Worm (Caenorhabditis elegans) whole organism, L3 larva: ENCODE data around the gene srb-6.
A peak's percentile ranks its signal among the peaks of the same experiment; 100 is the strongest.

ENCODE experiments used
- R02D3.7 ChIP-seq: fragments of 150-350 bp; optimal IDR thresholded peaks from 2 replicates; lab custom pipeline; 2014; ENCODE audit warnings: missing biosample characterization, missing genetic modification characterization
- ceh-16 ChIP-seq: sonication (generic microtip); optimal IDR thresholded peaks from 2 replicates; lab custom pipeline; 2017; ENCODE audit warnings: missing biosample characterization, missing genetic modification characterization
- ceh-9 ChIP-seq: sonication (generic microtip); optimal IDR thresholded peaks from 2 replicates; lab custom pipeline; 2018; ENCODE audit warnings: missing biosample characterization, missing genetic modification characterization
- daf-12 ChIP-seq: fragments of 150-350 bp; optimal IDR thresholded peaks from 2 replicates; lab custom pipeline; 2014; ENCODE audit warnings: missing biosample characterization, missing genetic modification reagents, missing genetic modification characterization
- egl-27 ChIP-seq: sonication (generic microtip); optimal IDR thresholded peaks from 4 replicates; lab custom pipeline; 2017; ENCODE audit warnings: missing biosample characterization, missing genetic modification reagents, missing genetic modification characterization
- egl-5 ChIP-seq: fragments of 150-350 bp; optimal IDR thresholded peaks from 2 replicates; lab custom pipeline; 2017; ENCODE audit warnings: missing biosample characterization, missing genetic modification reagents, missing genetic modification characterization, inconsistent platforms
- elt-1 ChIP-seq: fragments of 150-350 bp; optimal IDR thresholded peaks from 2 replicates; lab custom pipeline; 2014; ENCODE audit warnings: missing biosample characterization, missing genetic modification characterization
- elt-2 ChIP-seq: sonication (generic microtip); optimal IDR thresholded peaks from 2 replicates; lab custom pipeline; 2016; ENCODE audit warnings: missing genetic modification reagents, mild to moderate bottlenecking, missing genetic modification characterization, missing compliant biosample characterization
- eor-1 ChIP-seq, 2 experiments: fragments of 150-350 bp; optimal IDR thresholded peaks; 2 replicates each; lab custom pipeline; 2014 to 2018; ENCODE audit warnings: missing biosample characterization in 2 of 2, missing genetic modification characterization in 2 of 2
- fkh-2 ChIP-seq: fragments of 150-350 bp; optimal IDR thresholded peaks from 2 replicates; lab custom pipeline; 2014; ENCODE audit warnings: missing biosample characterization, missing genetic modification reagents, missing genetic modification characterization
- fos-1 ChIP-seq: fragments of 150-350 bp; optimal IDR thresholded peaks from 2 replicates; lab custom pipeline; 2014; ENCODE audit warnings: missing biosample characterization, missing genetic modification characterization
- jun-1 ChIP-seq: fragments of 150-350 bp; optimal IDR thresholded peaks from 2 replicates; lab custom pipeline; 2014; ENCODE audit warnings: missing biosample characterization, missing genetic modification reagents, missing genetic modification characterization
- lin-15B ChIP-seq: fragments of 150-350 bp; optimal IDR thresholded peaks from 2 replicates; lab custom pipeline; 2014; ENCODE audit warnings: missing biosample characterization, missing genetic modification characterization
- lin-39 ChIP-seq: fragments of 150-350 bp; optimal IDR thresholded peaks from 2 replicates; lab custom pipeline; 2018; ENCODE audit warnings: missing biosample characterization, missing genetic modification reagents, missing genetic modification characterization
- lsy-12 ChIP-seq: sonication (generic microtip); optimal IDR thresholded peaks from 2 replicates; lab custom pipeline; 2016; ENCODE audit warnings: mild to moderate bottlenecking, missing genetic modification characterization, missing compliant biosample characterization
- mdl-1 ChIP-seq: fragments of 150-350 bp; optimal IDR thresholded peaks from 2 replicates; lab custom pipeline; 2014; ENCODE audit warnings: missing biosample characterization, missing genetic modification characterization
- mml-1 ChIP-seq: fragments of 150-350 bp; sonication (generic microtip); optimal IDR thresholded peaks from 3 replicates; lab custom pipeline; 2014; ENCODE audit warnings: missing biosample characterization, missing genetic modification characterization
- nfya-1 ChIP-seq: sonication (generic microtip); optimal IDR thresholded peaks from 2 replicates; lab custom pipeline; 2017; ENCODE audit warnings: missing genetic modification characterization, mild to moderate bottlenecking, missing compliant biosample characterization, antibody characterized with exemption, moderate library complexity; ENCODE audit not compliant: insufficient read depth
- nhr-11 ChIP-seq: fragments of 150-350 bp; optimal IDR thresholded peaks from 2 replicates; lab custom pipeline; 2014; ENCODE audit warnings: missing biosample characterization, missing genetic modification characterization
- nhr-12 ChIP-seq: fragments of 150-350 bp; optimal IDR thresholded peaks from 2 replicates; lab custom pipeline; 2014; ENCODE audit warnings: missing biosample characterization, missing genetic modification characterization
- nhr-23 ChIP-seq: fragments of 150-350 bp; optimal IDR thresholded peaks from 2 replicates; lab custom pipeline; 2014; ENCODE audit warnings: missing biosample characterization, missing genetic modification reagents, missing genetic modification characterization
- nhr-237 ChIP-seq: fragments of 150-350 bp; optimal IDR thresholded peaks from 2 replicates; lab custom pipeline; 2014; ENCODE audit warnings: missing biosample characterization, missing genetic modification characterization
- nhr-25 ChIP-seq: sonication (generic microtip); optimal IDR thresholded peaks from 2 replicates; lab custom pipeline; 2017; ENCODE audit warnings: missing biosample characterization, missing genetic modification characterization
- nhr-28 ChIP-seq: fragments of 150-350 bp; optimal IDR thresholded peaks from 2 replicates; lab custom pipeline; 2014; ENCODE audit warnings: missing biosample characterization, missing genetic modification characterization
- nhr-43 ChIP-seq: sonication (generic microtip); optimal IDR thresholded peaks from 2 replicates; lab custom pipeline; 2016; ENCODE audit warnings: mild to moderate bottlenecking, missing genetic modification characterization, missing compliant biosample characterization; ENCODE audit not compliant: poor library complexity, severe bottlenecking
- nhr-76 ChIP-seq: fragments of 150-350 bp; sonication (generic microtip); optimal IDR thresholded peaks from 5 replicates; lab custom pipeline; 2014; ENCODE audit warnings: missing biosample characterization, missing genetic modification characterization
- pha-4 ChIP-seq: fragments of 150-350 bp; optimal IDR thresholded peaks from 2 replicates; lab custom pipeline; 2014; ENCODE audit warnings: missing biosample characterization, missing genetic modification reagents, missing genetic modification characterization
- pqm-1 ChIP-seq: fragments of 150-350 bp; optimal IDR thresholded peaks from 2 replicates; lab custom pipeline; 2017; ENCODE audit warnings: missing biosample characterization, missing genetic modification characterization, inconsistent platforms
- skn-1 ChIP-seq: fragments of 150-350 bp; optimal IDR thresholded peaks from 2 replicates; lab custom pipeline; 2014; ENCODE audit warnings: missing biosample characterization, missing genetic modification characterization
- zag-1 ChIP-seq: fragments of 150-350 bp; optimal IDR thresholded peaks from 2 replicates; lab custom pipeline; 2014; ENCODE audit warnings: missing biosample characterization, missing genetic modification characterization

The srb-6 gene

ce11 chrII:10203067-10203466, 8.4 kb downstream of the srb-6 start:
- peak; percentile 26 for TF ChIP-seq egl-5 (tag; lab: Kevin White, UChicago)
- TF ChIP-seq nfya-1 (tag; lab: Kevin White, UChicago): peak; percentile 20
- TF ChIP-seq nhr-25 (tag; lab: Kevin White, UChicago): no peak

DNA sequence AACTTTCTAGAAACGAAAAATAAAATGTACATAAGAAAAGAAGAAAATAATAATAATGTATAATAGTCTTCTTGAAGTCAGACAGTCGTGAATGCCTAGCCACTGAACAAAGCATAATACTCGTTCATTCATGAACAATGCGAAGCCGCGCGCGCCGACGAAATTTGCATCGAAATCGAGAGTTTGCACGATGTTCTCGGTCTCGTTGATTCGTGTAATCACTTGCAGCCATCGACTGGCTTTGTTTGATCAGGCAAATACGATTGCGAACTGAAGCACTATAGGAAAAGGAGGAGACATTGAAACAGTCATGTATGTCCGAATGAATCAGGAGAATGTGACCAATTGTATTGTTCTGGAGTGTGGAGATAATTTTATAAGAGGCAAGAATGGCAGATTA, 9.1 kb downstream of the srb-6 start:
- peak; percentile 40 for TF ChIP-seq nhr-25 (tag; lab: Kevin White, UChicago)
- no peak for TF ChIP-seq ceh-16 (tag; lab: Kevin White, UChicago)
- TF ChIP-seq zag-1 (tag; lab: Kevin White, UChicago): no peak

DNA sequence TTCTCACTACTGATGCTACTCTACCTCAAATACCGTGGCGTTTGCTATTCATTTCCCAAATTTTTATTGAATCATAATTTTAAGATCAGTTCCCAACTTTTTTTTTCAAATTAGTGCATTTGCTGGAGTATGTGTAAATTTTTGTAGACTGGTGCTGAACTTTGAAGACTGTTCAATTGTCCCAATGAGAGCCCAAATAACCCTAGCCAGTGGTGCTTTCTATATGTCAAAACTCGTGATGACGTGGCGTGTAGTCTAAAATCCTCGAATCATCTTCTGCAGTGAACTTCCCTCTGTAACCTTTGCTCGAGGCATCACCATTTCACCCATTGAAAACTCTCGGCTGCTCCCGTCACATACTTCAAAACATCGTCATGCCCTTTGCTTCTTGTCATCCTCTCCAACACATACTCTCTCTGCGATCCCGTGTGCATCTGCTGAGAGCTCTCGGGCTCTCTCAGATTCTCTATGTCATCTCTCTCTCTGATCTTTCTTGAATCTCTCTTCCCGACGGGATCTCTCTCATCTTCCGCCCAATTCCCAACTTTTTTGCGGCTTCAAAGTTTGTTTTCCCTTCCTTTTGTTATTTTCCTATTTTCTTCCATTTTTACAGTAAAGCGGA, 9.8 kb downstream of the srb-6 start:
- TF ChIP-seq lin-39 (tag; lab: Kevin White, UChicago) (no peak), pha-4 (tag; lab: Kevin White, UChicago) (peak; percentile 35), nhr-76 (tag; lab: Kevin White, UChicago) (no peak), nhr-11 (tag; lab: Kevin White, UChicago) (peak; percentile 43)

DNA sequence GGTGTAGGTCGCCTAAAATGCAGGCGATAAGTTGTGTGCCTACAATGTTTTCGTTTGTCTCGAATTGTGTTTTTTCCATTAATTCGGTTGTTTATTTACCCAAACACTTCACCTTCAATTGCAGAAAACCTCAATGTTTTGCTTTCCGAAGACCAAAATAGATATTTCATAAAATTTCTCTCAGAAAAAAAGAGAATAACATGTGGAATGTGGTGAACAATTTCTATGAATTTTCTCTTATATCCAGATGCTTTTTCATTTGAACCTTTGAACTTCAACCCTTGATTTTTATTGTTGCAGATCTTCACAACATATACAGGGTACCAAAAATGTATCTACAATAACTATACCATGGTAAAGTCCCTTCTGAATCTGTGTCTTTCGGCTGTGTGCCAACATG, 11.7 kb downstream of the srb-6 start, which contains the start of gene T01E8.1:
T01E8.1 (plus strand) TSS at position 301 of the 400 bp plus-strand sequence.
- no peak for TF ChIP-seq pqm-1 (tag; lab: Kevin White, UChicago)
- TF ChIP-seq nhr-43 (tag; lab: Kevin White, UChicago): no peak
- TF ChIP-seq nhr-11 (tag; lab: Kevin White, UChicago): no peak
- no peak for TF ChIP-seq nhr-28 (tag; lab: Kevin White, UChicago)
- TF ChIP-seq nhr-12 (tag; lab: Kevin White, UChicago): no peak
- no peak for TF ChIP-seq egl-27 (tag; lab: Kevin White, UChicago)
- TF ChIP-seq elt-2 (tag; lab: Kevin White, UChicago): no peak
- TF ChIP-seq egl-5 (tag; lab: Kevin White, UChicago): no peak
- no peak for TF ChIP-seq mdl-1 (tag; lab: Kevin White, UChicago)
- TF ChIP-seq lin-15B: no peak

- no peak for TF ChIP-seq skn-1 (tag; lab: Kevin White, UChicago)
- no peak for TF ChIP-seq ceh-9
- TF ChIP-seq mml-1: no peak
- no peak for TF ChIP-seq jun-1 (tag; lab: Kevin White, UChicago)
- no peak for TF ChIP-seq nhr-12 (tag; lab: Kevin White, UChicago)
- no peak for TF ChIP-seq nhr-237 (tag; lab: Kevin White, UChicago)
- no peak for TF ChIP-seq lsy-12 (tag; lab: Kevin White, UChicago)
- no peak for TF ChIP-seq fkh-2
- no peak for TF ChIP-seq pha-4 (tag; lab: Kevin White, UChicago)
- TF ChIP-seq R02D3.7 (tag; lab: Kevin White, UChicago): no peak
These were observed 23.5 kb downstream of the srb-6 start, which contains the start of gene ref-1 for ce11 chrII:10218171-10218570. Gene ref-1 (plus strand): TSS chrII:10218471.

DNA sequence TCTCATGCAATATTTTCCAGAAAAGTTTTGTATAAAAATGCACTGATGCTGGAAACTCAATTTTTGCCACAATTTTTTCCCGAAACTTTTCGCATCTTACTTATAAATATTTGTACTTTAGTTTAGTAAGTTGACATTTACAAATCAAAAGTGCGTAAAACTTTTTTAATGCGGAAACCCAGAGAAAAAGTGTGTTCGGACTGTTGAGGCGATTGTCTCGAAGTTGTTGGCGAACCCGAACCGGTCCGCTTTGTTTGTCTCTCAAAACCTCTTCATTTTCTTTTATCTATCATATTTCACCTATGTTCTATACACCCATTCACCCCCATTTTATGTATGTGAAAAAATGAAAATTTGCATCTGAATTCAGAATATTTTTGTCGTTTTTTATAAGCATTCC, 25.9 kb downstream of the srb-6 start:
- no peak for TF ChIP-seq egl-27 (tag; lab: Kevin White, UChicago)
- TF ChIP-seq daf-12 (tag; lab: Kevin White, UChicago): no peak
- TF ChIP-seq nhr-28 (tag; lab: Kevin White, UChicago): no peak
- TF ChIP-seq nhr-25 (tag; lab: Kevin White, UChicago): peak; percentile 64
- TF ChIP-seq nhr-23 (tag; lab: Kevin White, UChicago): peak; percentile 43
- TF ChIP-seq pha-4 (tag; lab: Kevin White, UChicago): peak; percentile 62
- TF ChIP-seq fos-1: no peak
- no peak for TF ChIP-seq elt-2 (tag; lab: Kevin White, UChicago)
- TF ChIP-seq zag-1 (tag; lab: Kevin White, UChicago): no peak
- TF ChIP-seq mml-1: no peak
- no peak for TF ChIP-seq elt-1 (tag; lab: Kevin White, UChicago)
- no peak for TF ChIP-seq eor-1 (tag; optimal IDR thresholded peaks at IDR 0.05; lab: Kevin White, UChicago)
- TF ChIP-seq nhr-43 (tag; lab: Kevin White, UChicago): peak; percentile 3
- TF ChIP-seq lsy-12 (tag; lab: Kevin White, UChicago): no peak
